Worm (Caenorhabditis elegans) whole organism, L4 larva: ENCODE results near the gene apc-11.

Source experiments
- F10B5.3 ChIP-seq: sonication (generic microtip); optimal IDR thresholded peaks from 2 replicates; lab custom pipeline; 2016; ENCODE audit warnings: mild to moderate bottlenecking, missing genetic modification characterization, missing compliant biosample characterization
- F49E8.2 ChIP-seq: sonication (generic microtip); optimal IDR thresholded peaks from 2 replicates; lab custom pipeline; 2016; ENCODE audit warnings: missing compliant biosample characterization, mild to moderate bottlenecking, missing genetic modification characterization, borderline replicate concordance
- fos-1 ChIP-seq: fragments of 150-350 bp; optimal IDR thresholded peaks from 2 replicates; lab custom pipeline; 2014; ENCODE audit warnings: missing biosample characterization, missing genetic modification characterization
- lin-13 ChIP-seq: fragments of 150-350 bp; optimal IDR thresholded peaks from 2 replicates; lab custom pipeline; 2014; ENCODE audit warnings: missing biosample characterization, missing genetic modification reagents, missing genetic modification characterization
- lir-3 ChIP-seq: sonication (generic microtip); optimal IDR thresholded peaks from 2 replicates; lab custom pipeline; 2016; ENCODE audit warnings: mild to moderate bottlenecking, missing genetic modification characterization, missing compliant biosample characterization
- mdl-1 ChIP-seq, 2 experiments: fragments of 150-350 bp in 1 of 2; sonication (generic microtip) in 1 of 2; optimal IDR thresholded peaks; 2 replicates each; lab custom pipeline; 2014 to 2017; ENCODE audit warnings: missing biosample characterization in 2 of 2, missing genetic modification characterization in 2 of 2
- mep-1 ChIP-seq: fragments of 150-350 bp; sonication (generic microtip); optimal IDR thresholded peaks from 3 replicates; lab custom pipeline; 2014; ENCODE audit warnings: missing biosample characterization, missing genetic modification characterization
- nhr-11 ChIP-seq: fragments of 150-350 bp; optimal IDR thresholded peaks from 2 replicates; lab custom pipeline; 2014; ENCODE audit warnings: missing biosample characterization, missing genetic modification characterization
- nhr-41 ChIP-seq: fragments of 200-800 bp; sonication (Bioruptor generic); IDR thresholded peaks from 2 replicates; pipeline ENCODE4 v1.3.6; 2022; ENCODE audit warnings: missing genetic modification reagents, missing genetic modification characterization, missing compliant biosample characterization

DNA sequence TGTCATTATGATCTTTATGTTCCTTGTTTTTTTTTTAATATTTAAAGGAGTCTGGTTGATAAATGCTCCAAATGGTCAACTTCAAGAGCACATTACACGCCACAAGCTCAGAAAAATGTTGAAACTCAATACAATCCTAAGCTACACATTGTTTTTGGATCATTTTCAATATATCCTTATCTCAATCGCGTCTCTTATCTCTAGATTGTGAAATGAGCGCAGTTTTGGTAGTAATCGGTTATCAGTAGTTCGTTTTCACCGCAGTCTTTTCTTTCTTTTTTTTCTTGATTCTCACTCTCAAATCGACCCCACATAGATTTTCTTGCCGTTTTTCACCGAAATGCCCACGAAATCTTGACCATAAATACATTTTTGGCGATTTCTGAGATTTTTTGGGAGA is 41.4 kb downstream of the apc-11 start:
- TF ChIP-seq F10B5.3 (tag; lab: Kevin White, UChicago) (no peak), nhr-11 (no peak), lir-3 (no peak), mdl-1 (tag; optimal IDR thresholded peaks at IDR 0.05; lab: Kevin White, UChicago) (no peak), mep-1 (tag; lab: Kevin White, UChicago) (no peak), fos-1 (tag; lab: Kevin White, UChicago) (no peak), lin-13 (GFP tag; lab: Kevin White, UChicago) (no peak), F49E8.2 (no peak), nhr-41 (GFP tag; lab: Robert Waterston, UW) (no peak)
